Worm (Caenorhabditis elegans): ENCODE measurements around the gene K04F1.8.

- no peak for TF ChIP-seq fos-1 (tag; optimal IDR thresholded peaks at IDR 0.05)
- no peak for TF ChIP-seq zag-1 (tag; optimal IDR thresholded peaks at IDR 0.05)
- TF ChIP-seq pha-4 (GFP tag; IDR thresholded peaks at IDR 0.05): no peak
- TF ChIP-seq pha-4 (tag; optimal IDR thresholded peaks at IDR 0.05): no peak
- no peak for TF ChIP-seq dpl-1 (GFP tag; optimal IDR thresholded peaks at IDR 0.05)
- no peak for TF ChIP-seq set-16 (GFP tag; IDR thresholded peaks at IDR 0.05)
- no peak for TF ChIP-seq hlh-30 (tag; optimal IDR thresholded peaks at IDR 0.05; ENCODE audit: insufficient read depth)
- TF ChIP-seq lin-38 (GFP tag; IDR thresholded peaks at IDR 0.05): no peak
- no peak for TF ChIP-seq pqm-1 (tag; optimal IDR thresholded peaks at IDR 0.05)
- no peak for TF ChIP-seq unc-62 (GFP tag; optimal IDR thresholded peaks at IDR 0.05 in 1 of 2)
- no peak for TF ChIP-seq unc-62 (tag; optimal IDR thresholded peaks at IDR 0.05)
- no peak for TF ChIP-seq skn-1 (tag; optimal IDR thresholded peaks at IDR 0.05)
These were observed 49.9 kb downstream of the K04F1.8 start, which contains the start of gene srw-103 for ce11 chrV:1716892-1717291.
